Fruit fly (Drosophila melanogaster): ENCODE measurements around the gene Sytalpha.
A peak's percentile ranks its signal among the peaks of the same experiment; 100 is the strongest.

Sytalpha gene

DNA sequence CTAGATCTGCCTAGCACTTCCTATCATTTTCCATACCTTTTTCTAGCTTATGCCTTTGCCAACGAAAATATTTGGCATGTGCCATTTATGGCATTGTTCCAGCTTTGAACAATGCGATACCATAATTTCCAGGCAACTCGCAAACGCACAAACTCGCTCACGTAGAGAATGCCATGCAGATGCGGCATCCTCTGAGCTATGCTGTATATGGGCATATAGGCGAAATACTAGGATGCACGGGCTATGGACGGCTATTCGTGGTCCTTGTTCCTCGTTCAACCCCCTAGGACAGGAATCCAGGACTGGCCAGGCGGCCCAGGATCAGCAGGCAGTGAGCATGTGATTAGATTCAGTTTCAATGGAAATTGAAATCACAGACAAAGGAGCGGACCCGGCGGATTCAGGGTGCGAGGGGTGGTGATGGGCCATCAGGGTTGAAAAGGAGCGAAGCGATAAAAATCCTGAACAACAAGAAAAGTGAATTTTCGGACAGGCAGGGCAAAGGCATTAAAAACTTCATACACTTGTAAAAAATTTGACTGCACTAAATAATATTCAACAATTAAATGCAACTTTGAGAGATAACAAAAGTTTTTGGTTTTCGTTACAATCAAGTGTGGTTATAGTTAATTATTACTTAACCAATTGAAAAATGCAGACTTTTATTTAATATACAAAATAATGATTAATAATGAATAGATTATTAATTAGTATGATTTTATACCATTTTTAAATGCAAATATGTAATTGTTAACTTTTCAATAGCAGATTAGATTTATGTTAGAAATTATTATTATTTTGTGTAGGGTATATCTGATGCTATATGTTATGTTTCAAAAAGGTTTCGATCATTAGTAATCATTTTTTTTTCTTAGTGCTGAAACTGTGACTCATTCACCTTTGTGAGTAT is 3.6 kb upstream of the Sytalpha start (continued):
- TF ChIP-seq klu (GFP tag; IDR thresholded peaks at IDR 0.05) (no peak), eyg (GFP tag; optimal IDR thresholded peaks at IDR 0.05) (no peak), HLH4C (GFP tag; IDR thresholded peaks at IDR 0.05; ENCODE audit: partially characterized antibody) (no peak), nerfin-2 (GFP tag; IDR thresholded peaks at IDR 0.05; ENCODE audit: partially characterized antibody) (no peak), CG12071 (GFP tag; optimal IDR thresholded peaks at IDR 0.05) (no peak), slou (GFP tag; optimal IDR thresholded peaks at IDR 0.05) (peak; percentile 58), fd102C (GFP tag; optimal IDR thresholded peaks at IDR 0.05) (no peak), pros (GFP tag; optimal IDR thresholded peaks at IDR 0.05) (peak; percentile 60), tx (GFP tag; optimal IDR thresholded peaks at IDR 0.05) (no peak), Dbx (GFP tag; IDR thresholded peaks at IDR 0.05) (0 out of 3 replicates have a peak, but pooled peaks have one; percentile 45), CTCF (GFP tag; optimal IDR thresholded peaks at IDR 0.05) (no peak), CG31441 (GFP tag; IDR thresholded peaks at IDR 0.05) (peak; percentile 81), B-H1 (GFP tag; IDR thresholded peaks at IDR 0.05) (no peak), Rfx (GFP tag; IDR thresholded peaks at IDR 0.05) (no peak), CG6813 (GFP tag; optimal IDR thresholded peaks at IDR 0.05) (no peak), Elba2 (GFP tag; optimal IDR thresholded peaks at IDR 0.05) (no peak), gem (tag; optimal IDR thresholded peaks at IDR 0.05) (peak; percentile 82), CG2120 (GFP tag; optimal IDR thresholded peaks at IDR 0.05) (no peak), fru (optimal IDR thresholded peaks at IDR 0.05) (no peak), lov (optimal IDR thresholded peaks at IDR 0.05) (no peak), lov (GFP tag; IDR thresholded peaks at IDR 0.05) (no peak), CG7963 (GFP tag; IDR thresholded peaks at IDR 0.05; ENCODE audit: partially characterized antibody) (no peak), corto (GFP tag; optimal IDR thresholded peaks at IDR 0.05) (no peak), jumu (GFP tag; optimal IDR thresholded peaks at IDR 0.05) (no peak), HLH3B (GFP tag; IDR thresholded peaks at IDR 0.05) (no peak), lmd (GFP tag; IDR thresholded peaks at IDR 0.05) (no peak), gce (GFP tag; IDR thresholded peaks at IDR 0.05) (no peak), CG10979 (tag; optimal IDR thresholded peaks at IDR 0.05) (peak; percentile 79), Dll (GFP tag; IDR thresholded peaks at IDR 0.05; ENCODE audit: partially characterized antibody) (no peak), bab2 (GFP tag; optimal IDR thresholded peaks at IDR 0.05) (no peak), CG8478 (optimal IDR thresholded peaks at IDR 0.05) (no peak), seq (GFP tag; IDR thresholded peaks at IDR 0.05) (peak; percentile 54; the same call in 1 of the 2 replicates), ewg (GFP tag; optimal IDR thresholded peaks at IDR 0.05) (no peak), Gsc (GFP tag; IDR thresholded peaks at IDR 0.05) (no peak), mirr (GFP tag; optimal IDR thresholded peaks at IDR 0.05) (peak; percentile 14), Hmr (GFP tag; optimal IDR thresholded peaks at IDR 0.05) (peak; percentile 21), CG15073 (GFP tag; optimal IDR thresholded peaks at IDR 0.05) (no peak), CG4854 (GFP tag; optimal IDR thresholded peaks at IDR 0.05) (no peak), CG7357 (GFP tag; IDR thresholded peaks at IDR 0.05) (no peak), zen (tag; optimal IDR thresholded peaks at IDR 0.05) (peak; percentile 23), CG4730 (GFP tag; IDR thresholded peaks at IDR 0.05) (no peak), fu2 (GFP tag; optimal IDR thresholded peaks at IDR 0.05) (no peak), CG11560 (tag; IDR thresholded peaks at IDR 0.05) (no peak), CG7928 (GFP tag; optimal IDR thresholded peaks at IDR 0.05) (no peak), CG13123 (GFP tag; optimal IDR thresholded peaks at IDR 0.05) (no peak), CG18262 (tag; optimal IDR thresholded peaks at IDR 0.05) (peak; percentile 88), CG8388 (GFP tag; optimal IDR thresholded peaks at IDR 0.05) (peak; percentile 56), CG32772 (GFP tag; IDR thresholded peaks at IDR 0.05) (no peak), yki (optimal IDR thresholded peaks at IDR 0.05) (no peak), CG8359 (GFP tag; optimal IDR thresholded peaks at IDR 0.05; ENCODE audit: borderline replicate concordance) (no peak), amos (GFP tag; IDR thresholded peaks at IDR 0.05; ENCODE audit: partially characterized antibody) (no peak)

Data from whole organism, embryonic.